Worm (Caenorhabditis elegans) whole organism, young adult: ENCODE measurements around the gene srh-147.

Source experiments
- B0019.2 ChIP-seq: fragments of 200-800 bp; sonication (Bioruptor generic); conservative IDR thresholded peaks from 2 replicates; pipeline ENCODE4 v1.3.6; 2022; ENCODE audit warnings: missing genetic modification reagents, missing genetic modification characterization, missing compliant biosample characterization
- B0261.1 ChIP-seq: sonication (generic microtip); optimal IDR thresholded peaks from 2 replicates; lab custom pipeline; 2016; ENCODE audit warnings: mild to moderate bottlenecking, missing genetic modification characterization, moderate library complexity, missing compliant biosample characterization
- C17E4.6 ChIP-seq: fragments of 200-800 bp; sonication (Bioruptor generic); IDR thresholded peaks from 2 replicates; pipeline ENCODE4 v1.3.6; 2022; ENCODE audit warnings: missing genetic modification reagents, missing genetic modification characterization, missing compliant biosample characterization
- D2030.7 ChIP-seq: fragments of 200-800 bp; sonication (Bioruptor generic); IDR thresholded peaks from 2 replicates; pipeline ENCODE4 v1.3.6; 2022; ENCODE audit warnings: missing genetic modification reagents, missing genetic modification characterization, missing compliant biosample characterization
- F10E7.11 ChIP-seq: sonication (generic microtip); optimal IDR thresholded peaks from 2 replicates; lab custom pipeline; 2017; ENCODE audit warnings: mild to moderate bottlenecking, missing genetic modification characterization, moderate library complexity, missing compliant biosample characterization
- F22D6.2 ChIP-seq: sonication (generic microtip); optimal IDR thresholded peaks from 2 replicates; lab custom pipeline; 2016; ENCODE audit warnings: mild to moderate bottlenecking, missing genetic modification characterization, missing compliant biosample characterization
- F33H1.4 ChIP-seq: fragments of 200-800 bp; sonication (Bioruptor generic); IDR thresholded peaks from 2 replicates; pipeline ENCODE4 v1.3.6; 2022; ENCODE audit warnings: missing genetic modification reagents, missing genetic modification characterization, missing compliant biosample characterization
- F37B4.10 ChIP-seq: fragments of 200-800 bp; sonication (Bioruptor generic); IDR thresholded peaks from 2 replicates; pipeline ENCODE4 v1.3.6; 2022; ENCODE audit warnings: missing genetic modification characterization, missing compliant biosample characterization
- F52B5.7 ChIP-seq: sonication (generic microtip); optimal IDR thresholded peaks from 2 replicates; lab custom pipeline; 2016; ENCODE audit warnings: mild to moderate bottlenecking, missing genetic modification characterization, missing compliant biosample characterization
- F55B11.4 ChIP-seq: sonication (generic microtip); optimal IDR thresholded peaks from 2 replicates; lab custom pipeline; 2016; ENCODE audit warnings: missing compliant biosample characterization, missing genetic modification characterization, borderline replicate concordance; ENCODE audit not compliant: insufficient read depth
- F57A8.1 ChIP-seq: fragments of 200-800 bp; sonication (Bioruptor generic); optimal IDR thresholded peaks from 2 replicates; lab custom pipeline; 2018; ENCODE audit warnings: mild to moderate bottlenecking, missing genetic modification characterization, moderate library complexity, missing compliant biosample characterization
- K12H6.12 ChIP-seq: fragments of 200-800 bp; sonication (Bioruptor generic); optimal IDR thresholded peaks from 2 replicates; lab custom pipeline; 2018; ENCODE audit warnings: mild to moderate bottlenecking, missing genetic modification characterization, missing compliant biosample characterization
- T07F8.4 ChIP-seq: sonication (generic microtip); optimal IDR thresholded peaks from 2 replicates; lab custom pipeline; 2016; ENCODE audit warnings: mild to moderate bottlenecking, missing genetic modification characterization, moderate library complexity, missing compliant biosample characterization
- aptf-2 ChIP-seq: fragments of 200-800 bp; sonication (Bioruptor generic); conservative IDR thresholded peaks from 2 replicates; pipeline ENCODE4 v1.3.6; 2022; ENCODE audit warnings: missing genetic modification reagents, missing genetic modification characterization, missing compliant biosample characterization
- aptf-3 ChIP-seq: fragments of 200-800 bp; sonication (Bioruptor generic); IDR thresholded peaks from 2 replicates; pipeline ENCODE4 v1.3.6; 2022; ENCODE audit warnings: missing genetic modification characterization, missing compliant biosample characterization
- athp-1 ChIP-seq: sonication (generic microtip); optimal IDR thresholded peaks from 2 replicates; lab custom pipeline; 2017; ENCODE audit warnings: mild to moderate bottlenecking, missing genetic modification characterization, missing compliant biosample characterization
- attf-3 ChIP-seq: fragments of 200-800 bp; sonication (Bioruptor generic); conservative IDR thresholded peaks from 2 replicates; pipeline ENCODE4 v1.3.6; 2022; ENCODE audit warnings: missing genetic modification reagents, missing genetic modification characterization, missing compliant biosample characterization
- attf-6 ChIP-seq: fragments of 200-800 bp; sonication (Bioruptor generic); IDR thresholded peaks from 2 replicates; pipeline ENCODE4 v1.3.6; 2022; ENCODE audit warnings: missing genetic modification reagents, missing genetic modification characterization, missing compliant biosample characterization
- bed-1 ChIP-seq: fragments of 200-800 bp; sonication (Bioruptor generic); IDR thresholded peaks from 2 replicates; pipeline ENCODE4 v1.3.6; 2022; ENCODE audit warnings: missing genetic modification reagents, missing genetic modification characterization, missing compliant biosample characterization
- cebp-1 ChIP-seq, 2 experiments: fragments of 200-800 bp in 1 of 2; sonication (Bioruptor generic) in 1 of 2; sonication (generic microtip) in 1 of 2; IDR thresholded peaks in 1 of 2; optimal IDR thresholded peaks in 1 of 2; 2 replicates each; pipeline versions ENCODE4 v1.3.6 to Lab custom; 2017 to 2022; ENCODE audit warnings: missing compliant biosample characterization in 2 of 2, missing genetic modification characterization in 2 of 2, mild to moderate bottlenecking in 1 of 2, missing genetic modification reagents in 1 of 2, moderate library complexity in 1 of 2
- cebp-2 ChIP-seq: fragments of 200-800 bp; sonication (Bioruptor generic); IDR thresholded peaks from 2 replicates; pipeline ENCODE4 v1.3.6; 2022; ENCODE audit warnings: missing genetic modification characterization, missing compliant biosample characterization
- ceh-27 ChIP-seq: fragments of 200-800 bp; sonication (Bioruptor generic); optimal IDR thresholded peaks from 2 replicates; lab custom pipeline; 2018; ENCODE audit warnings: mild to moderate bottlenecking, missing genetic modification characterization, moderate library complexity, missing compliant biosample characterization
- ceh-58 ChIP-seq: fragments of 200-800 bp; sonication (Bioruptor generic); IDR thresholded peaks from 2 replicates; pipeline ENCODE4 v1.3.6; 2022; ENCODE audit warnings: missing genetic modification characterization, missing compliant biosample characterization
- ceh-79 ChIP-seq: sonication (generic microtip); optimal IDR thresholded peaks from 2 replicates; lab custom pipeline; 2017; ENCODE audit warnings: mild to moderate bottlenecking, missing genetic modification characterization, missing compliant biosample characterization
- egl-18 ChIP-seq: fragments of 200-800 bp; sonication (Bioruptor generic); IDR thresholded peaks from 2 replicates; pipeline ENCODE4 v1.3.6; 2022; ENCODE audit warnings: missing genetic modification reagents, missing genetic modification characterization, missing compliant biosample characterization
- egl-44 ChIP-seq: fragments of 200-800 bp; sonication (Bioruptor generic); IDR thresholded peaks from 2 replicates; pipeline ENCODE4 v1.3.6; 2022; ENCODE audit warnings: missing genetic modification reagents, missing genetic modification characterization, missing compliant biosample characterization
- egrh-3 ChIP-seq: fragments of 200-800 bp; sonication (Bioruptor generic); IDR thresholded peaks from 2 replicates; pipeline ENCODE4 v1.3.6; 2022; ENCODE audit warnings: missing genetic modification reagents, missing genetic modification characterization, missing compliant biosample characterization
- hlh-26 ChIP-seq: fragments of 200-800 bp; sonication (Bioruptor generic); conservative IDR thresholded peaks from 2 replicates; pipeline ENCODE4 v1.3.6; 2022; ENCODE audit warnings: missing genetic modification reagents, missing genetic modification characterization, missing compliant biosample characterization
- hrde-1 ChIP-seq: sonication (generic microtip); optimal IDR thresholded peaks from 2 replicates; lab custom pipeline; 2016; ENCODE audit warnings: missing genetic modification characterization, mild to moderate bottlenecking, missing compliant biosample characterization, moderate library complexity, missing genotype, missing genetic modification reagents, borderline replicate concordance
- let-526 ChIP-seq: fragments of 200-800 bp; sonication (Bioruptor generic); IDR thresholded peaks from 2 replicates; pipeline ENCODE4 v1.3.6; 2022; ENCODE audit warnings: missing genetic modification reagents, missing genetic modification characterization, missing compliant biosample characterization
- let-607 ChIP-seq, 2 experiments: fragments of 200-800 bp in 1 of 2; sonication (Bioruptor generic) in 1 of 2; sonication (generic microtip) in 1 of 2; optimal IDR thresholded peaks; 2 replicates each; lab custom pipeline; 2016 to 2018; ENCODE audit warnings: mild to moderate bottlenecking in 2 of 2, missing compliant biosample characterization in 2 of 2, missing genetic modification characterization in 2 of 2, moderate library complexity in 2 of 2, missing genotype in 1 of 2
- lin-26 ChIP-seq: fragments of 200-800 bp; sonication (Bioruptor generic); IDR thresholded peaks from 2 replicates; pipeline ENCODE4 v1.3.6; 2022; ENCODE audit warnings: missing genetic modification reagents, missing genetic modification characterization, missing compliant biosample characterization
- madf-10 ChIP-seq: sonication (generic microtip); optimal IDR thresholded peaks from 2 replicates; lab custom pipeline; 2016; ENCODE audit warnings: mild to moderate bottlenecking, missing genetic modification characterization, missing compliant biosample characterization
- madf-6 ChIP-seq: fragments of 200-800 bp; sonication (Bioruptor generic); IDR thresholded peaks from 2 replicates; pipeline ENCODE4 v1.3.6; 2022; ENCODE audit warnings: missing genetic modification reagents, missing genetic modification characterization, missing compliant biosample characterization
- madf-8 ChIP-seq: fragments of 200-800 bp; sonication (Bioruptor generic); conservative IDR thresholded peaks from 2 replicates; pipeline ENCODE4 v1.3.6; 2022; ENCODE audit warnings: missing genetic modification reagents, missing genetic modification characterization, missing compliant biosample characterization
- mel-28 ChIP-seq: sonication (generic microtip); optimal IDR thresholded peaks from 2 replicates; lab custom pipeline; 2016; ENCODE audit warnings: borderline replicate concordance, mild to moderate bottlenecking, missing genetic modification characterization, missing compliant biosample characterization
- nhr-120 ChIP-seq: fragments of 200-800 bp; sonication (Bioruptor generic); IDR thresholded peaks from 2 replicates; pipeline ENCODE4 v1.3.6; 2022; ENCODE audit warnings: missing genetic modification characterization, missing compliant biosample characterization
- nhr-179 ChIP-seq: sonication (generic microtip); optimal IDR thresholded peaks from 2 replicates; lab custom pipeline; 2016; ENCODE audit warnings: mild to moderate bottlenecking, missing genetic modification characterization, missing compliant biosample characterization
- nhr-90 ChIP-seq: sonication (generic microtip); optimal IDR thresholded peaks from 2 replicates; lab custom pipeline; 2016; ENCODE audit warnings: missing genotype, mild to moderate bottlenecking, missing genetic modification characterization, missing compliant biosample characterization
- rcor-1 ChIP-seq: fragments of 200-800 bp; sonication (Bioruptor generic); IDR thresholded peaks from 2 replicates; pipeline ENCODE4 v1.3.6; 2022; ENCODE audit warnings: missing genetic modification reagents, missing genetic modification characterization, missing compliant biosample characterization
- snpc-4 ChIP-seq, 5 experiments: fragments of 150-350 bp in 1 of 5; sonication (generic microtip) in 4 of 5; optimal IDR thresholded peaks; 2 replicates each; lab custom pipeline; 2014 to 2018; ENCODE audit warnings: missing genetic modification characterization in 5 of 5, missing biosample characterization in 3 of 5, antibody characterized with exemption in 2 of 5, mild to moderate bottlenecking in 2 of 5, missing compliant biosample characterization in 2 of 5, missing genotype in 2 of 5, moderate library complexity in 2 of 5, missing genetic modification reagents in 1 of 5
- sptf-2 ChIP-seq: fragments of 200-800 bp; sonication (Bioruptor generic); optimal IDR thresholded peaks from 2 replicates; lab custom pipeline; 2018; ENCODE audit warnings: mild to moderate bottlenecking, missing genetic modification characterization, missing compliant biosample characterization
- tbp1 ChIP-seq: fragments of 200-800 bp; sonication (Bioruptor generic); optimal IDR thresholded peaks from 2 replicates; lab custom pipeline; 2018; ENCODE audit warnings: mild to moderate bottlenecking, missing genetic modification characterization, missing compliant biosample characterization
- tbx-9 ChIP-seq: sonication (generic microtip); optimal IDR thresholded peaks from 2 replicates; lab custom pipeline; 2016; ENCODE audit warnings: borderline replicate concordance, missing genetic modification characterization, inconsistent platforms, missing compliant biosample characterization
- ztf-22 ChIP-seq: fragments of 200-800 bp; sonication (Bioruptor generic); optimal IDR thresholded peaks from 2 replicates; lab custom pipeline; 2018; ENCODE audit warnings: mild to moderate bottlenecking, missing genetic modification characterization, moderate library complexity, missing compliant biosample characterization
- ztf-3 ChIP-seq: fragments of 200-800 bp; sonication (Bioruptor generic); optimal IDR thresholded peaks from 2 replicates; lab custom pipeline; 2018; ENCODE audit warnings: mild to moderate bottlenecking, missing genetic modification characterization, missing compliant biosample characterization

The srh-147 gene

DNA sequence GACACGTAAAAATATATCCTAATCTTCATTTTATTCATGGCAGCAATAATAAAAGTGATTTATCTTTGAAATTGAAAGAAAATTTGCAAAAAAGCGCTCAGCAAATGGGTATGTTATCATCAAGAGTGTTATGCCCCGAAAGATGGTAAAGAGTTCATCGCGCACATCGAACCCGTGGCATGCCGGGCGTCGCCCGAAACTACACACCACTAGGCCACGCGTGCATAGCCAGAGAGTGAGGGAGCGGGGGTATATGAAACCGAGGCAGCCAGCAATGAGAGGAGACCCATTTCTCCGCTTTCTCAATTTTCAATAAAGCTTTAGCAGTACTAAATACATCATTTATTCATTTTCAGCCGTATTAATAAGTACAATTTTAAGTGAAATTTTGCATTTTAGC, 23.6 kb upstream of the srh-147 start (continued):
- TF ChIP-seq let-607 (tag; optimal IDR thresholded peaks at IDR 0.05; lab: Kevin White, UChicago) (peak; percentile 71 to 75), F10E7.11 (tag; lab: Kevin White, UChicago) (peak; percentile 97), egrh-3 (GFP tag; lab: Robert Waterston, UW) (peak; percentile 69), ztf-22 (GFP tag; lab: Kevin White, UChicago) (peak; percentile 76), hlh-26 (GFP tag; lab: Robert Waterston, UW) (0 out of 2 replicates have a peak, but pooled peaks have one; percentile 46), aptf-2 (GFP tag; lab: Robert Waterston, UW) (0 out of 2 replicates have a peak, but pooled peaks have one; percentile 49), nhr-179 (tag; lab: Kevin White, UChicago) (peak; percentile 86), C17E4.6 (GFP tag; lab: Robert Waterston, UW) (peak; percentile 87), madf-8 (GFP tag; lab: Robert Waterston, UW) (peak; percentile 43), attf-6 (GFP tag; lab: Robert Waterston, UW) (peak; percentile 85), F22D6.2 (tag; lab: Kevin White, UChicago) (peak; percentile 67), F33H1.4 (GFP tag; lab: Robert Waterston, UW) (peak; percentile 52), madf-10 (tag; lab: Kevin White, UChicago) (peak; percentile 87), sptf-2 (GFP tag; lab: Kevin White, UChicago) (peak; percentile 91), bed-1 (GFP tag; lab: Robert Waterston, UW) (peak; percentile 95), rcor-1 (GFP tag; lab: Robert Waterston, UW) (peak; percentile 87), tbx-9 (tag; lab: Kevin White, UChicago) (peak; percentile 96), egl-18 (GFP tag; lab: Robert Waterston, UW) (peak; percentile 83; the same call in 1 of the 2 replicates), let-526 (GFP tag; lab: Robert Waterston, UW) (peak; percentile 89), F55B11.4 (no peak), cebp-1 (GFP tag; IDR thresholded peaks at IDR 0.05; lab: Robert Waterston, UW) (peak; percentile 68; the same call in 1 of the 2 replicates), cebp-1 (tag; optimal IDR thresholded peaks at IDR 0.05; lab: Kevin White, UChicago) (peak; percentile 90), F37B4.10 (GFP tag; lab: Robert Waterston, UW) (peak; percentile 92; the same call in 1 of the 2 replicates), ztf-3 (GFP tag; lab: Kevin White, UChicago) (peak; percentile 79), egl-44 (GFP tag; lab: Robert Waterston, UW) (peak; percentile 96), F52B5.7 (tag; lab: Kevin White, UChicago) (peak; percentile 97), B0261.1 (tag; lab: Kevin White, UChicago) (peak; percentile 99), tbp1 (peak; percentile 100), ceh-27 (GFP tag; lab: Kevin White, UChicago) (peak; percentile 90), aptf-3 (GFP tag; lab: Robert Waterston, UW) (peak; percentile 98), B0019.2 (GFP tag; lab: Robert Waterston, UW) (0 out of 2 replicates have a peak, but pooled peaks have one; percentile 36), ceh-58 (0 out of 2 replicates have a peak, but pooled peaks have one; percentile 85), madf-6 (peak; percentile 81), snpc-4 (GFP tag; optimal IDR thresholded peaks at IDR 0.05; lab: Kevin White, UChicago) (peak; percentile 83), snpc-4 (tag; optimal IDR thresholded peaks at IDR 0.05; lab: Kevin White, UChicago) (peak; percentile 66 to 88 (median 86)), nhr-120 (peak; percentile 95), hrde-1 (tag; lab: Kevin White, UChicago) (peak; percentile 93), cebp-2 (peak; percentile 96), nhr-90 (tag; lab: Kevin White, UChicago) (peak; percentile 98), D2030.7 (GFP tag; lab: Robert Waterston, UW) (peak; percentile 87), ceh-79 (tag; lab: Kevin White, UChicago) (peak; percentile 97), mel-28 (peak; percentile 80), K12H6.12 (tag; lab: Kevin White, UChicago) (peak; percentile 77), athp-1 (tag; lab: Kevin White, UChicago) (peak; percentile 96), F57A8.1 (peak; percentile 91), lin-26 (GFP tag; lab: Robert Waterston, UW) (peak; percentile 99), T07F8.4 (peak; percentile 88), attf-3 (GFP tag; lab: Robert Waterston, UW) (peak; percentile 67)
